Worm (Caenorhabditis elegans): ENCODE results near the gene C53D6.10.

C53D6.10 gene

DNA sequence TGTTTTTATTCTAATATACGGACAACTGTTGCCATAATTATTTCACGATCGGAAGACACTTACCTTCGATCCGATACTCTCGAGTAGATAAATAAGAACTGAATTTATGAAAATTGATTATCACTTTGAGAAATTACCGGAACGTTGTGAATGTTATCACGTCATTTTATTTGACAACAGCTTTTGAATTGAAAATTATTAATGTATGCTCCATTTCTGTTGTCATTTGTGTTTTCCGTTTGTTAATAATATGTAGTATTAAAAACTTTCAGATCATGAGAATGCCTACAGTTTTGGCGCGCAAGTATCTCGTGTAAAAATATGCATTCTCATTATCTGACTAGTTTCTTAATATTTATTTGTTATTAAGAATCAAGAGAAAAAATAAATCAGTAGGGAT is at the start of gene C53D6.10:
TSS of gene C53D6.10 (minus strand) at position 101 of the 400 bp plus-strand sequence.
- TF ChIP-seq lin-38 (GFP tag; IDR thresholded peaks at IDR 0.05) (no peak), skn-1 (tag; optimal IDR thresholded peaks at IDR 0.05) (no peak), spr-1 (tag; optimal IDR thresholded peaks at IDR 0.05) (no peak), mxl-2 (GFP tag; conservative IDR thresholded peaks at IDR 0.05) (no peak), nhr-6 (tag; optimal IDR thresholded peaks at IDR 0.05) (no peak), tra-1 (GFP tag; IDR thresholded peaks at IDR 0.05) (no peak), ZK337.2 (GFP tag; IDR thresholded peaks at IDR 0.05) (no peak), dmd-8 (GFP tag; IDR thresholded peaks at IDR 0.05) (no peak), nhr-28 (tag; optimal IDR thresholded peaks at IDR 0.05) (no peak), T26A8.4 (GFP tag; IDR thresholded peaks at IDR 0.05) (no peak), dmd-9 (GFP tag; IDR thresholded peaks at IDR 0.05) (no peak), snpc-1.2 (GFP tag; IDR thresholded peaks at IDR 0.05) (no peak)

DNA sequence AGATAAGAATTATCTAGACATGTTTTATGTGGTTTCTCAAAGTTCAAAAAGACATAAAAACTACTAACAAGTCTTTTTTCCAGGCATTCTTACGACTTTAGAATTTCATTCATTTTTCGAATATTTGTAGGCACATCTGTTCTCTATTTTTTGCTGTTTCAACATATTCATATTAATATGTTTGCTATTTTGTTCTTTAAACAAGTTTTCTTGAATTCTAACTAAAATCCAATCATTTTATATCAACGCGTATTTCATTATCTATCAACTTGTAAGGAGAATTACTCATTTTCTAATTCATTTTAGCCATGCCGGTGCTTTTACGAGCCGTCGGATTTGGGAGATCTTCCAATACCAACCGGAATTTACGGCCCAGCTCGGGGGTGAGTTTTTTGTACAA is 47.8 kb upstream of the C53D6.10 start, which contains the start of gene twk-8:
TSS of gene twk-8 (plus strand) at position 301 of the 400 bp plus-strand sequence.
- TF ChIP-seq lim-7 (GFP tag; IDR thresholded peaks at IDR 0.05): no peak
- TF ChIP-seq hmg-1.1 (GFP tag; IDR thresholded peaks at IDR 0.05): no peak

DNA sequence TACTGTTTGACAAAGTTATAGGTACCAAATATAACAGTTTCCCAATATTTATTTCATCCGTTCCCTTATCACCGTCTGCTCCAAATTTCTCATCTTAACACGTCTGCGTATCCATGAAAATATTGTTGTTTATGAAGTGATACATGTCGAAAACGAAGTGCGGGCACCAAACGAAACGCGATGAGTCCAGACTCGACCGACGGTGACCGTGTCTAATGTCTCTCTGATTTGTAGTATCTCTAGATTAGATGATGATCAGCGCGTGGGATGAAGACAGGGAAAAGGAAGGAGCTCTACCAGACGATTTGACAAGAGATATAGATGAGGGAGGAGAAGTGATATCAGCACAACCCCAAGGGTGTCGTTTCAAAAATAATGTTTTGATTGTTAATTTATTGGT is 46.0 kb upstream of the C53D6.10 start:
- TF ChIP-seq aha-1 (tag) (peak; percentile 21), pha-4 (GFP tag; IDR thresholded peaks at IDR 0.05) (no peak), pha-4 (tag; optimal IDR thresholded peaks at IDR 0.05) (no peak), unc-62 (GFP tag; optimal IDR thresholded peaks at IDR 0.05 in 1 of 2) (peak in 1 of 2 experiments; percentile 88), unc-62 (tag; optimal IDR thresholded peaks at IDR 0.05) (no peak), hlh-11 (tag; optimal IDR thresholded peaks at IDR 0.05) (peak; percentile 33), daf-16 (GFP tag; optimal IDR thresholded peaks at IDR 0.05) (peak in 1 of 2 experiments; percentile 82), daf-16 (tag; optimal IDR thresholded peaks at IDR 0.05) (no peak)

DNA sequence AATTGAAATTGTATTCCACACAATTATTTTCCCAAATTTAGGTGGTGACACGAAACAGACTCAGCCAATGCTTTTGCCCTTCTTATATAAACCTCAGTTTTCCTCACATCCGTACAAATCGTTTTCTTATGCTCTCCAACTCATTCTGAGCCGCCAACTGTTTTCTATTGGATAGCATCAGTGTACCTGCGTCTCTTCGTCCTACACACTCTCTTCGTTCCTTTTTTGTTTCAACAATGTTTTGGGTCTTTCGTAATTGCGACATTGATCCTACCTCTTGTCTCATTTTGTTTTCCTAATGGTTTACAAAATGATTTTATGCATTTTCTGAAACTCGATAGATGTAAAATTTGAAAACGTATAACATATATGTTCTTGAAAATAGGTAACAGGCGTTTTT is 45.1 kb upstream of the C53D6.10 start:
- TF ChIP-seq arid-1 (GFP tag; conservative IDR thresholded peaks at IDR 0.05) (no peak), ama-1 (optimal IDR thresholded peaks at IDR 0.05) (no peak), hlh-30 (tag; optimal IDR thresholded peaks at IDR 0.05; ENCODE audit: insufficient read depth) (no peak), lsy-2 (tag; optimal IDR thresholded peaks at IDR 0.05) (no peak), F44E2.7 (GFP tag; IDR thresholded peaks at IDR 0.05) (no peak), madf-9 (GFP tag; conservative IDR thresholded peaks at IDR 0.05) (no peak), daf-16 (GFP tag; optimal IDR thresholded peaks at IDR 0.05) (peak in 1 of 2 experiments; percentile 70), daf-16 (tag; optimal IDR thresholded peaks at IDR 0.05) (no peak)

DNA sequence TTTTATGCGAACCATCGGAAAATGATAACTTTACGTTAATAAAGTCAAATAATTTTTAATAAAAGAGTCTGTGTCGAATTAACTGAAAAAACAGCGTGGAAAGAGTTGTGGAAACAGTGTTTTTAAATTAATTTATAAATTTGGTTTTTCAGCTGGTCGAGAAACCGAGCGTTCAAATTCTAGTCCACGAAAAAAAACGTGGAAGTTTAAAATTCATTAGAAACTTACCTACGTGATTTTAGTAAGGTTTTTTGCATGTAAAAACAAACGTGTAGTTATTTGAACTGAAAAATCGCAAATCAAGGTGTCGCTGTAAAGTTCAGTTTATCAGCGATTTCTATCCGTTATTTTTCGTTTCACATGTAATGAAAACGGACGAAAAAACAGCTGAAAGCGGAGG is 44.2 kb upstream of the C53D6.10 start, which contains the start of gene mans-4:
TSS of gene mans-4 (minus strand) at position 101 of the 400 bp plus-strand sequence.
- TF ChIP-seq hif-1 (tag; optimal IDR thresholded peaks at IDR 0.05) (peak in 1 of 2 experiments; percentile 1), hlh-30 (tag; optimal IDR thresholded peaks at IDR 0.05; ENCODE audit: insufficient read depth) (no peak)

DNA sequence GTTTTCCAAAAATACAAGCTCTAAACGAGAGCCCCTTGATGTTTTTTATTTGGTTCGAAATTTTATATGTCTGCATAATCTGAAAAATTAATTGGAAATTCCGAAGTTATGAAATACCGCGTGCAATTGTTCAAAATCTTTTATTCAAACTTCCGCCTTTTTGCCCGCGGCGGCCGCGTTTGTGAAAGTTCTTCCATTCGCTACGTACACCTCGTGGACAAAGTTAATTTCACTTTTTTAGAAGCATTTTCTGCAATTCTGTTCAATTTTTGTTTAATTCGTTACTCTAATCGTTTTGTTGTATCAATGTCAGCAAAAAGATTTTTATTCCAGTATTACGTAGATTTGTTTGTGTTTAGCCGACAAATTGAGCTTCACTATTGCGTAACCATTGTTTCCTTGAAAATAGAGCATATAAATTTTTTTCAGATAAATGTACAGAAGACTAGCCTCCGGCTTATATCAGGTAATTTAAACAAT is 40.0 kb upstream of the C53D6.10 start, which contains the start of gene mppb-1:
TSS of gene mppb-1 (plus strand) at position 430 of the 480 bp plus-strand sequence.
- TF ChIP-seq lir-3 (tag; optimal IDR thresholded peaks at IDR 0.05): no peak
- peak; percentile 52 for TF ChIP-seq sdz-12 (GFP tag; optimal IDR thresholded peaks at IDR 0.05)
- TF ChIP-seq ZK337.2 (GFP tag; IDR thresholded peaks at IDR 0.05): peak; percentile 94
- TF ChIP-seq ZK546.5 (tag; optimal IDR thresholded peaks at IDR 0.05): no peak
- TF ChIP-seq daf-8 (GFP tag; IDR thresholded peaks at IDR 0.05): no peak
- no peak for TF ChIP-seq nhr-10 (tag; optimal IDR thresholded peaks at IDR 0.05)
- no peak for TF ChIP-seq ces-1 (GFP tag; optimal IDR thresholded peaks at IDR 0.05)
- no peak for TF ChIP-seq egl-27 (tag; optimal IDR thresholded peaks at IDR 0.05)
- peak; percentile 84 for TF ChIP-seq madf-9 (GFP tag; conservative IDR thresholded peaks at IDR 0.05)
- peak; percentile 97 for TF ChIP-seq dpl-1 (GFP tag; optimal IDR thresholded peaks at IDR 0.05)
- TF ChIP-seq hlh-11 (tag; optimal IDR thresholded peaks at IDR 0.05): peak; percentile 50
- no peak for TF ChIP-seq spr-3 (GFP tag; optimal IDR thresholded peaks at IDR 0.05)
- no peak for TF ChIP-seq tag-97 (GFP tag; IDR thresholded peaks at IDR 0.05)
- TF ChIP-seq zag-1 (tag; optimal IDR thresholded peaks at IDR 0.05): no peak
- no peak for TF ChIP-seq nhr-237 (tag; optimal IDR thresholded peaks at IDR 0.05)
- TF ChIP-seq D1046.2 (GFP tag; IDR thresholded peaks at IDR 0.05): peak; percentile 67; the same call in 1 of the 2 replicates
- no peak for TF ChIP-seq ceh-62 (tag; optimal IDR thresholded peaks at IDR 0.05)
- no peak for TF ChIP-seq fos-1 (tag; optimal IDR thresholded peaks at IDR 0.05)
- peak; percentile 53 for TF ChIP-seq rbr-2 (tag; optimal IDR thresholded peaks at IDR 0.05)
